Worm (Caenorhabditis elegans): ENCODE measurements around the gene F46C8.1.

F46C8.1 gene

DNA sequence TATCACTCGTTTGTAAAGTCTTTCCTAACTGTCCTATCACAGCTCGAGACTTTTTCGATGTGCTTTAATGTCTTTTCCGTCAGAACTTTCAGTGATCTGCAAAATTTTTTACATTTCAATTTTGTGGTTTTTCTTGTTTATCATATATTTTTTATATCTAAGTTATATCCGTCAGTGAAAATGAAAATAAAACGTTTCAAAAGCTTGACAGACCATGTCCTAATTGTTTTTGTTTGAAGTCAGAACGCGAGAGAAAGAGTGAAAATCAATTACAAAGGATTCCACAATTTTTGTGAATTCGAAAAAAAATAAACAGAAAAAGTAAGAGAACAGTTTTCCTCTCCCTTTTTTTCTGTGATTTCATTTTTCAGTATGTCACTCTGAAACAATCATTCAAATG is at the start of gene F46C8.1:
TSS of gene F46C8.1 (plus strand) at position 301 of the 400 bp plus-strand sequence.
- TF ChIP-seq zip-2 (tag; optimal IDR thresholded peaks at IDR 0.05) (no peak), lin-15B (tag; optimal IDR thresholded peaks at IDR 0.05) (no peak), spr-1 (tag; optimal IDR thresholded peaks at IDR 0.05) (no peak), Y5F2A.4 (GFP tag; optimal IDR thresholded peaks at IDR 0.05) (no peak), mxl-3 (GFP tag; optimal IDR thresholded peaks at IDR 0.05) (no peak), ces-1 (GFP tag; optimal IDR thresholded peaks at IDR 0.05) (no peak), lin-39 (tag; optimal IDR thresholded peaks at IDR 0.05) (no peak)

DNA sequence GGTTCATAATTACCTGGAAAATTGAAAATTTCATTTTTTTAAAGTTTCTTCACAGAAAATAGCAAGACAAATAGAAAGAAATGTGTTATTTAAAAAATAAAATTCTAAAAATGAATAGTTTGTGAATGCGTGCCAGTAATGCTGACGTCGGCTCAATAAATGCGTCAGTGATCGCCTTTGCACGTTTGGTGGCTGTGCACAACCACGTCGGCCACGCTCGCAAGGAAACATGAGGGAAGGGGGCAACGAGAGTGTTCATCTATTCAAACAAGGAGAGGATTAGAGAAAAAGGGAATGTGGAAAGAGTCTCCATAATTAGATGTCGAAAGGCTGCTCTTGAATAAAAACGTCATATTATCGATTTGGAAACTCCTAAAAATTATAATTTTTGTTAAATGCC is 47.3 kb upstream of the F46C8.1 start, which contains the start of gene uggt-1:
TSS of gene uggt-1 (minus strand) at position 13 of the 400 bp plus-strand sequence.
- peak; percentile 38 for TF ChIP-seq nhr-25 (tag; optimal IDR thresholded peaks at IDR 0.05; ENCODE audit: borderline replicate concordance, insufficient read depth)
- no peak for TF ChIP-seq mxl-2 (GFP tag; conservative IDR thresholded peaks at IDR 0.05)
- peak; percentile 72 for TF ChIP-seq vab-7 (GFP tag; IDR thresholded peaks at IDR 0.05)
- TF ChIP-seq ceh-32 (tag; optimal IDR thresholded peaks at IDR 0.05; ENCODE audit: poor library complexity), result peak; percentile 69
- TF ChIP-seq ceh-82 (tag; optimal IDR thresholded peaks at IDR 0.05), result no peak
- peak in 1 of 2 experiments; percentile 98 for TF ChIP-seq unc-62 (GFP tag; optimal IDR thresholded peaks at IDR 0.05 in 1 of 2)
- no peak for TF ChIP-seq unc-62 (tag; optimal IDR thresholded peaks at IDR 0.05)
- TF ChIP-seq lin-15B (tag; optimal IDR thresholded peaks at IDR 0.05), result no peak
- peak; percentile 44 for TF ChIP-seq jun-1 (tag; optimal IDR thresholded peaks at IDR 0.05)
- no peak for TF ChIP-seq attf-4 (tag; optimal IDR thresholded peaks at IDR 0.05)
- peak; percentile 76 for TF ChIP-seq lin-1 (GFP tag; IDR thresholded peaks at IDR 0.05)
- TF ChIP-seq nhr-6 (tag; optimal IDR thresholded peaks at IDR 0.05), result peak; percentile 94
- TF ChIP-seq lsy-2 (tag; optimal IDR thresholded peaks at IDR 0.05), result peak in 1 of 2 experiments; percentile 55
- TF ChIP-seq dmd-9 (GFP tag; IDR thresholded peaks at IDR 0.05), result no peak
- TF ChIP-seq dve-1 (tag; optimal IDR thresholded peaks at IDR 0.05; ENCODE audit: insufficient read depth), result peak; percentile 99
- TF ChIP-seq mdl-1 (tag; optimal IDR thresholded peaks at IDR 0.05), result peak in 1 of 2 experiments; percentile 92
- TF ChIP-seq fos-1 (tag; optimal IDR thresholded peaks at IDR 0.05), result no peak
- TF ChIP-seq snpc-4 (tag; optimal IDR thresholded peaks at IDR 0.05), result no peak
- peak; percentile 92 for TF ChIP-seq hlh-30 (tag; optimal IDR thresholded peaks at IDR 0.05; ENCODE audit: insufficient read depth)
- TF ChIP-seq php-3 (GFP tag; IDR thresholded peaks at IDR 0.05), result 0 out of 2 replicates have a peak, but pooled peaks have one; percentile 43
- peak; percentile 96 for TF ChIP-seq rbr-2 (tag; optimal IDR thresholded peaks at IDR 0.05)
- TF ChIP-seq snpc-1.2 (GFP tag; IDR thresholded peaks at IDR 0.05), result no peak
- TF ChIP-seq ceh-28 (tag; optimal IDR thresholded peaks at IDR 0.05), result peak; percentile 43
- TF ChIP-seq zip-11 (GFP tag; IDR thresholded peaks at IDR 0.05), result no peak
- TF ChIP-seq nhr-42 (GFP tag; IDR thresholded peaks at IDR 0.05), result 0 out of 2 replicates have a peak, but pooled peaks have one; percentile 75
- TF ChIP-seq mep-1 (tag; optimal IDR thresholded peaks at IDR 0.05), result peak; percentile 98
- TF ChIP-seq nhr-237 (tag; optimal IDR thresholded peaks at IDR 0.05), result no peak
- TF ChIP-seq ctbp-1 (GFP tag; IDR thresholded peaks at IDR 0.05), result peak; percentile 78
- TF ChIP-seq daf-8 (GFP tag; IDR thresholded peaks at IDR 0.05), result no peak
- TF ChIP-seq arid-1 (GFP tag; conservative IDR thresholded peaks at IDR 0.05), result peak; percentile 79
- peak; percentile 19 for TF ChIP-seq nhr-10 (tag; optimal IDR thresholded peaks at IDR 0.05)
- no peak for TF ChIP-seq daf-16 (GFP tag; optimal IDR thresholded peaks at IDR 0.05)
- peak; percentile 82 for TF ChIP-seq daf-16 (tag; optimal IDR thresholded peaks at IDR 0.05)
- peak; percentile 93 for TF ChIP-seq hlh-11 (tag; optimal IDR thresholded peaks at IDR 0.05)
- peak; percentile 82 for TF ChIP-seq nhr-48 (tag; optimal IDR thresholded peaks at IDR 0.05)
- peak; percentile 43 for TF ChIP-seq zip-2 (tag; optimal IDR thresholded peaks at IDR 0.05)
- TF ChIP-seq nhr-77 (tag; optimal IDR thresholded peaks at IDR 0.05), result peak; percentile 92
- TF ChIP-seq ceh-44 (GFP tag; IDR thresholded peaks at IDR 0.05), result no peak
- TF ChIP-seq F26F4.8 (GFP tag; conservative IDR thresholded peaks at IDR 0.05), result no peak
- TF ChIP-seq dmd-6 (GFP tag; IDR thresholded peaks at IDR 0.05), result peak; percentile 88
- no peak for TF ChIP-seq unc-39 (tag; optimal IDR thresholded peaks at IDR 0.05)
- no peak for TF ChIP-seq ZK546.5 (tag; optimal IDR thresholded peaks at IDR 0.05)
- TF ChIP-seq T20F7.1 (GFP tag; optimal IDR thresholded peaks at IDR 0.05), result peak; percentile 85
- TF ChIP-seq duxl-1 (tag; optimal IDR thresholded peaks at IDR 0.05; ENCODE audit: poor library complexity), result peak; percentile 64
- TF ChIP-seq nhr-102 (tag; optimal IDR thresholded peaks at IDR 0.05), result peak; percentile 86
